Worm (Caenorhabditis elegans) whole organism, midembryonic: ENCODE data around the gene rpc-1.

Source experiments
- T22C8.4 ChIP-seq: fragments of 200-800 bp; sonication (Bioruptor generic); IDR thresholded peaks from 2 replicates; pipeline ENCODE4 v1.3.6; 2022; ENCODE audit warnings: missing genetic modification characterization, missing compliant biosample characterization
- klf-2 ChIP-seq: fragments of 200-800 bp; sonication (Bioruptor generic); conservative IDR thresholded peaks from 2 replicates; pipeline ENCODE4 v1.3.6; 2022; ENCODE audit warnings: missing genetic modification reagents, missing genetic modification characterization, missing compliant biosample characterization
- ztf-23 ChIP-seq: fragments of 200-800 bp; sonication (Bioruptor generic); IDR thresholded peaks from 2 replicates; pipeline ENCODE4 v1.3.6; 2022; ENCODE audit warnings: missing genetic modification reagents, missing genetic modification characterization, missing compliant biosample characterization

- TF ChIP-seq klf-2 (GFP tag; lab: Robert Waterston, UW) (no peak), ztf-23 (no peak), T22C8.4 (no peak)
Measured at ce11 chrIV:7190409-7190808, 24.9 kb upstream of the rpc-1 start.
